Fruit fly (Drosophila melanogaster) Kc167 (cell line): ENCODE measurements around the gene Fum1.

ENCODE experiments used
- Myc ChIP-seq: fragments of >200 bp; optimal IDR thresholded peaks from 2 replicates; lab custom pipeline; 2017; ENCODE audit warnings: missing external identifiers
- Sin3A ChIP-seq: fragments of >200 bp; optimal IDR thresholded peaks from 2 replicates; lab custom pipeline; 2018; ENCODE audit warnings: missing external identifiers
- h ChIP-seq: fragments of >200 bp; optimal IDR thresholded peaks from 3 replicates; lab custom pipeline; 2018; ENCODE audit warnings: missing external identifiers
- insv ChIP-seq: fragments of >200 bp; optimal IDR thresholded peaks from 3 replicates; lab custom pipeline; 2018; ENCODE audit warnings: missing external identifiers
- psq ChIP-seq: fragments of >200 bp; optimal IDR thresholded peaks from 2 replicates; lab custom pipeline; 2017; ENCODE audit warnings: missing external identifiers
- ttk ChIP-seq: sonication (Bioruptor generic); optimal IDR thresholded peaks from 2 replicates; lab custom pipeline; 2017; ENCODE audit warnings: missing external identifiers

The Fum1 gene

DNA sequence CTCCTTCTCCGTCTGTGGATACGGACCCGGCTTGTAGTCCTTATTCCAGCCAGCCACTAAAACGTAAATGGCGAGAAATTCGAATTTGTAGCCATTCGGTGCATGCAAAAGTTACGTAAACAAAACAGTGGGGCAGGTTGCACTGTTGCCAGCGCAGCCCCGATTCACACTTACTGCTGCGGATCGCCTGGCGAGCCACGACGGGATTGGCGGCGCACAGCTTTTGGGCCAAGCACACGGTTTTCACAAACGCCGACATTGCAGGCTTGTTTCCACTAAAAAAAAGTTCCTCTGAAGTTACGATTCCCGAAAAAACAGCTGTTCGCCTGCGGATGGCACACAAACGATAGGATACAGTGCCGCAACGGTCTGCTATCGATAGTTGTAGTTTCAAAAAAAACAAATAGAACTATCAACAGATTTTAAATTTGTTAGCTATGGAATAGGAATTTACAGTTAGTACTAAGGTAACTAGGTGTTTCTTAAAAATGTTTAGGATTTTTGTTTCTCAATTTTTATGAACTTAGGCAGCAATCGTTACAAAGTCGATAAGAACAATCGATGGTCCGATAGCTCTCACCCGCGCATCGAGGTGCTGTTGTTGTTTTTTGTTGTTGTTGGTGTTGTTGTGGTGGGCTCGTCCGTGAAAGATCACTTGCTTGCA lies at the start of gene Fum1:
Gene Fum1 (plus strand): TSS at position 599 of the 664 bp plus-strand sequence.
- TF ChIP-seq h (no peak), Sin3A (lab: Kevin White, UChicago) (peak; percentile 28), ttk (lab: Kevin White, UChicago) (no peak), psq (lab: Kevin White, UChicago) (no peak), insv (no peak)

DNA sequence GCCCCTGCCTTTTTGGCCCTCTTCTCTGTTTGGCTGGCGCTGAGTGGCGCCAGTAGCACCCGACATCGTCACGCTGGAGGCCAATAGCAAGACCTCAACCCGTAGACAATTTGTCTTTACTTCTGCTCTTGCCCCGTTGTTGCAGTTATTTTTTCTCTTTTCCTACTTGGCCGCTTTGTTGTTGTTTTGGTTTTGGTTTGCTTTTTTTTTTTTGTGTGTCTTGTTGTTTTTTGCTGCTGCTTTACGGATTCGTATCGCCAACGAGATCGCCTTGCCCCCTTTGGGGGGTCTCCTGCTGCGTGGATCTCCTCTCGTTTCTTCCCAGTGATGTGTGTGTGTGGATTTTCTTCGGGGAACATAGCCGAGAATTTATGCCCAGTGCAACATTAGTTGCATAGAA lies 46.3 kb upstream of the Fum1 start:
- TF ChIP-seq psq (lab: Kevin White, UChicago) (no peak), Myc (lab: Kevin White, UChicago) (no peak), ttk (lab: Kevin White, UChicago) (no peak), insv (no peak), h (no peak), Sin3A (lab: Kevin White, UChicago) (no peak)

DNA sequence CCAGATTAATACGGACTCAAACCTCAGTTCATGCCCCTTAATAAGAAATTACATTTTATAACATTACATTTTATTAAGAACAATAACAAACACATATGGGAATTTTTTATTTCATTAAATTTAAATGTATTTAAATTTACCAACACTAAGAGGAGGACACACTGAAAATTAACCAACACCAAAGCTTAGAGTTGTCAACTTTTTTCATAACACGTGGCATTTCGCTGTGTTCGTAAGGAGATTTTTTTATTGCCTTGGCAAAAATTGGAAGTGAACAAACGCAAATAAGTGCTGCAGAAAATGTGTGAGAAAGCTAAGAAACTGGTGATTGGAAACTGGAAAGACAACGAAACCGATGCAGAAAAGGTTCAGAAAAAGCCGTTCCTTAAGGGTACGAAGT lies 44.6 kb upstream of the Fum1 start, which contains the start of gene CG14443:
Gene CG14443 (plus strand): TSS at position 301 of the 400 bp plus-strand sequence.
- TF ChIP-seq psq (lab: Kevin White, UChicago), result no peak
- TF ChIP-seq h, result no peak

DNA sequence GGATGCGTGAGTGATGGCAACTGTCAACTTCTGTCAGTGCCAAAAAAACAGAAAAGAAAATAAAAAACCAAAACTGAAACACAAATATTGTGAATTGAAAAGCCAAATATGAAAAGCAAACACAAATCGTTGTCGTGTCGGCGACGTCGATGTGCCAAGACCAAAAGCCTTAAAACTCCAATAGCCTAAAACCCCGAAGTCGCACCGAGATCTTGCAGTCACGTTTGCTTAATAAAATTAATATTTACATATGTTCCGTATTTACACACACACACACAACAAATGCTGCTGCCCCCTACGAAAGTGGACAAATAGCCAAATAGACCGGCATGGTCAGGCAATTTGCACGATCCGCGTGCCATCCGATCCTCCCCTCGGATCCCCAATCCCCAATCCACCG lies 40.1 kb upstream of the Fum1 start:
- TF ChIP-seq ttk (lab: Kevin White, UChicago) (no peak), insv (no peak), Sin3A (lab: Kevin White, UChicago) (no peak), Myc (lab: Kevin White, UChicago) (no peak), psq (lab: Kevin White, UChicago) (no peak), h (no peak)

- TF ChIP-seq insv (no peak), ttk (lab: Kevin White, UChicago) (no peak), Myc (lab: Kevin White, UChicago) (no peak), Sin3A (lab: Kevin White, UChicago) (no peak), psq (lab: Kevin White, UChicago) (no peak), h (no peak)
Observed at dm6 chrX:6641602-6642001, 36.6 kb upstream of the Fum1 start.

DNA sequence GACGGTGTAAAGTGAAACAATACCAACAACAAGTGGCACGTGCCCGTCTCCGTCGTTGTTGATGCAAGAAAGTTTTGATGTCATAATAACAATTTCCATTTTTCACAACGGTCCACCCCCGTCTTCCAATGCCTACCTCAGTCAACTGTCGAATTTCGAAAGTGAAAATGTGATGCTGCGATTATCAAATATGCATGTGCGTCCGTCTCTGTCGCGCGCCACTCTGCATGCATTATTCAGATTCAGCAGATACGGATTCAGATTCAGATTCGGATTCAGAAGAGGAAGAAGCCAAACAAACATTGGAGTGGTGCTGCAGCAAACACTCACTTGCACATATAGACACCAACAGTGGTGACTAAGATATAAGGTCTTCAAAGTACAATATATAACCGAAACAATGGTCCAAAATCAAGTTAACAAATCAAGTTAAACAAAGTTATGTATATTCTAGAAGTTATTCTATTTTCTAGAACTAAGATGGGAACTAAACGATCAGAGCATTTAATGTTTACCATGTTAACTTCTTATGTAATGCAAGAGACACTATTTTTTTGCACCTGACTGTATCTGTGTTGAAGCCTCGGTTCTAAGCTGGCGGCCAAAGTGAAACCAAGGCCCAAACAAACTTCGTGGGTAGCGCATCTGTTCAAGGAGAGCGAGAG lies 35.5 kb upstream of the Fum1 start:
- TF ChIP-seq ttk (lab: Kevin White, UChicago) (no peak), psq (lab: Kevin White, UChicago) (no peak), h (no peak), insv (no peak), Myc (lab: Kevin White, UChicago) (no peak), Sin3A (lab: Kevin White, UChicago) (no peak)

- TF ChIP-seq insv (no peak), psq (lab: Kevin White, UChicago) (no peak), Sin3A (lab: Kevin White, UChicago) (no peak), Myc (lab: Kevin White, UChicago) (no peak), h (no peak), ttk (lab: Kevin White, UChicago) (no peak)
Observed at dm6 chrX:6646846-6647245, 31.4 kb upstream of the Fum1 start.

- TF ChIP-seq h (no peak), psq (lab: Kevin White, UChicago) (no peak), Sin3A (lab: Kevin White, UChicago) (no peak), ttk (lab: Kevin White, UChicago) (no peak), insv (no peak), Myc (lab: Kevin White, UChicago) (no peak)
Observed at dm6 chrX:6654198-6654831, 23.9 kb upstream of the Fum1 start, which contains the start of the genes CG3226 and Cdc7. Gene CG3226, minus strand, starts transcription at chrX:6654248. Gene Cdc7, plus strand, starts transcription at chrX:6654541.

DNA sequence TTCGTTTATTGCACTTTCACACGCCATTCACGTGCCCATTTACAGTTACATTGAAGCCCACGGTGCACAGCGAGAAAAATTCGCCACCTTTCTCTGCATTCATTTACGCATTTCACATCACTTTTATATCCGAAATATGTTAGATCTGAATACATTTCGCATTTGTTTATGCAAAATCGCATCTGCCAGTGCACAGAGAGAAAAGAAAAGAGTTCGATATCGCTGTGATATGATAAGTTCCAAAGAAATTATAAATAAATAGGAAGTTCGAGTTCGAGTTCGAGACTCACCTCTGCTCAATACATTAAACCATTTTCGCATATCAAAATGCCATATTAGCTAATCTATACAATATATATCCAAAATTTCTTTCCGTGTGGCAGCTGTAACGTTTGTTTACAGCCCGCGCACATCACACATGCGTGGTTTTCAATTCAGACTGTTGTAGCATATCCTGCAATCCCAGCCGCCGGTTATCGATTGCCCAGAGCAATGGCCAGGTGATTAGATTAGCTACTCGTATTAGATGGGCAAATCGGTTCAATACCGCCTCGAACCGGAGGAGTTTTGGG lies 22.1 kb upstream of the Fum1 start:
- no peak for TF ChIP-seq insv
- no peak for TF ChIP-seq psq (lab: Kevin White, UChicago)
- no peak for TF ChIP-seq ttk (lab: Kevin White, UChicago)
- no peak for TF ChIP-seq h

dm6 chrX:6656626-6657558 lies 21.3 kb upstream of the Fum1 start:
- no peak for TF ChIP-seq Sin3A (lab: Kevin White, UChicago)
- no peak for TF ChIP-seq Myc (lab: Kevin White, UChicago)
- TF ChIP-seq psq (lab: Kevin White, UChicago), result no peak
- TF ChIP-seq insv, result no peak
- TF ChIP-seq h, result no peak
- no peak for TF ChIP-seq ttk (lab: Kevin White, UChicago)

dm6 chrX:6659919-6660318 lies 18.3 kb upstream of the Fum1 start:
- TF ChIP-seq Myc (lab: Kevin White, UChicago), result no peak
- TF ChIP-seq Sin3A (lab: Kevin White, UChicago), result no peak
- TF ChIP-seq h, result no peak
- no peak for TF ChIP-seq insv
- no peak for TF ChIP-seq ttk (lab: Kevin White, UChicago)
- TF ChIP-seq psq (lab: Kevin White, UChicago), result no peak
